Fruit fly (Drosophila melanogaster) whole organism: ENCODE data around the gene CG16717.

Experiments used
- CG8478 ChIP-seq: fragments of >200 bp; optimal IDR thresholded peaks from 2 replicates; lab custom pipeline; 2018; ENCODE audit warnings: inconsistent platforms
- Dll ChIP-seq: fragments of >200 bp; optimal IDR thresholded peaks from 2 replicates; lab custom pipeline; 2017
- pan ChIP-seq: fragments of >200 bp; optimal IDR thresholded peaks from 2 replicates; lab custom pipeline; 2017
- psq ChIP-seq: fragments of >200 bp; optimal IDR thresholded peaks from 2 replicates; lab custom pipeline; 2017
- usp ChIP-seq: fragments of >200 bp; optimal IDR thresholded peaks from 2 replicates; lab custom pipeline; 2017; ENCODE audit warnings: missing biosample characterization, missing genetic modification characterization, mixed read lengths

DNA sequence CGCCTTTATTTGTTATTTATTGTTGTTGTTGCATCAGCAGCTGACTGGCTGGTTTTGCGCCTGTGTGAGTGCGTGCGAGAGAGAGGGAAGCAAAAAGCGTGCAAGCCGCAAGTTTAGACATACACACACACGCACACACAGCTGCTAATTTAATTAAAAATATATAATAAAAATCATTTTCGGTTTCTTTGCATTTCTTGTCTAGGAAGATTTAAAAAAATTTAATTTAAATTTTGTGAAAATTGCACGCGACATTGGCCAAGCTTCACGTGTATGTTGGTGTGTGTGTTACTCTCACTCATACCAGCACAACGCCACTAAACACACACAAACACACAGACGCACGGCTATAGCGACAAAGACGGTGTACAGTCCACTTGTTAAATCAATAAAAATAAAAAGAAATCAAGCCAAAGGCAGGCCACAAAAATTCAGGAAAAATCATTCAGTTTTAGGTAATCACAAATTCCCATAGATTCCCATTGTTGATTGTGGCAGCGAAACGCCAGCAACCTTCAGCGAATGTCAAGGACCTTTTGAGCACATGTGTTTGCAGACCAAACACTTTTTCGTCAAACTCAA is 14.6 kb downstream of the CG16717 start:
- TF ChIP-seq psq (no peak), usp (GFP tag; lab: Kevin White, UChicago) (no peak), CG8478 (no peak), pan (no peak), Dll (lab: Kevin White, UChicago) (no peak)
